Fruit fly (Drosophila melanogaster): ENCODE data around the gene Culd.

- TF ChIP-seq cic (GFP tag; optimal IDR thresholded peaks at IDR 0.05) (no peak), Clk (GFP tag; optimal IDR thresholded peaks at IDR 0.05) (no peak), pad (GFP tag; optimal IDR thresholded peaks at IDR 0.05) (no peak), CG1620 (GFP tag; optimal IDR thresholded peaks at IDR 0.05) (no peak), tj (GFP tag; optimal IDR thresholded peaks at IDR 0.05) (no peak), CG7045 (GFP tag; optimal IDR thresholded peaks at IDR 0.05) (no peak), cnc (optimal IDR thresholded peaks at IDR 0.05) (no peak), CG11617 (GFP tag; optimal IDR thresholded peaks at IDR 0.05) (no peak), Crg-1 (GFP tag; optimal IDR thresholded peaks at IDR 0.05) (no peak), Mnt (GFP tag; optimal IDR thresholded peaks at IDR 0.05) (no peak), CG14711 (tag; optimal IDR thresholded peaks at IDR 0.05) (no peak)
These were observed 18.0 kb upstream of the Culd start for dm6 chr3L:8374107-8374506.

Data from whole organism, adult.